Fruit fly (Drosophila melanogaster) whole organism, embryonic: Measurements from ENCODE around the gene Dpm3.

Source experiments
- Abd-B ChIP-seq: fragments of 200-800 bp; sonication (Bioruptor generic); optimal IDR thresholded peaks from 2 replicates; lab custom pipeline; 2018; ENCODE audit warnings: missing biosample characterization, mild to moderate bottlenecking, missing genetic modification characterization, moderate library complexity
- Atf3 ChIP-seq: fragments of 200-800 bp; sonication (Bioruptor generic); optimal IDR thresholded peaks from 3 replicates; lab custom pipeline; 2016; ENCODE audit warnings: missing biosample characterization, missing genetic modification characterization
- CG10431 ChIP-seq: fragments of 200-800 bp; sonication (Bioruptor generic); optimal IDR thresholded peaks from 3 replicates; lab custom pipeline; 2018; ENCODE audit warnings: missing biosample characterization, mild to moderate bottlenecking, missing genetic modification characterization
- CG10959 ChIP-seq: fragments of 200-800 bp; sonication (Bioruptor generic); IDR thresholded peaks from 2 replicates; pipeline ENCODE4 v1.3.6; 2022; ENCODE audit warnings: missing biosample characterization, missing genetic modification characterization
- CG11560 ChIP-seq: fragments of 200-800 bp; sonication (Bioruptor generic); IDR thresholded peaks from 3 replicates; pipeline ENCODE4 v1.3.6; 2022; ENCODE audit warnings: missing biosample characterization, missing genetic modification characterization
- CG11723 ChIP-seq: fragments of 200-800 bp; sonication (Bioruptor generic); optimal IDR thresholded peaks from 2 replicates; lab custom pipeline; 2017; ENCODE audit warnings: missing biosample characterization, mild to moderate bottlenecking, missing genetic modification characterization
- CG15011 ChIP-seq: fragments of 200-800 bp; sonication (Bioruptor generic); optimal IDR thresholded peaks from 3 replicates; lab custom pipeline; 2018; ENCODE audit warnings: missing biosample characterization, mild to moderate bottlenecking, missing genetic modification characterization
- CG15601 ChIP-seq: fragments of 200-800 bp; sonication (Bioruptor generic); optimal IDR thresholded peaks from 3 replicates; lab custom pipeline; 2019; ENCODE audit warnings: missing biosample characterization, mild to moderate bottlenecking, missing genetic modification characterization, moderate library complexity
- CG18011 ChIP-seq: fragments of 200-800 bp; sonication (Bioruptor generic); optimal IDR thresholded peaks from 2 replicates; lab custom pipeline; 2017; ENCODE audit warnings: missing biosample characterization, missing genetic modification characterization, mild to moderate bottlenecking, moderate library complexity, missing genotype
- CG2199 ChIP-seq: fragments of 200-800 bp; sonication (Bioruptor generic); IDR thresholded peaks from 3 replicates; pipeline ENCODE4 v1.3.6; 2022; ENCODE audit warnings: missing biosample characterization, missing genetic modification characterization
- CG2202 ChIP-seq: fragments of 200-800 bp; sonication (Bioruptor generic); optimal IDR thresholded peaks from 2 replicates; lab custom pipeline; 2018; ENCODE audit warnings: missing biosample characterization, mild to moderate bottlenecking, missing genetic modification characterization
- CG31441 ChIP-seq: fragments of 200-800 bp; sonication (Bioruptor generic); IDR thresholded peaks from 2 replicates; pipeline ENCODE4 v1.3.6; 2022; ENCODE audit warnings: missing biosample characterization, missing genetic modification characterization
- CG3407 ChIP-seq: fragments of 200-800 bp; sonication (Bioruptor generic); optimal IDR thresholded peaks from 2 replicates; lab custom pipeline; 2018; ENCODE audit warnings: missing biosample characterization, mild to moderate bottlenecking, missing genetic modification characterization
- CG34376 ChIP-seq: fragments of 200-800 bp; sonication (Bioruptor generic); optimal IDR thresholded peaks from 2 replicates; lab custom pipeline; 2018; ENCODE audit warnings: missing biosample characterization, mild to moderate bottlenecking, missing genetic modification characterization
- CG3847 ChIP-seq: fragments of 200-800 bp; sonication (Bioruptor generic); IDR thresholded peaks from 2 replicates; pipeline ENCODE4 v1.3.6; 2022; ENCODE audit warnings: missing biosample characterization, missing genetic modification characterization
- CG6654 ChIP-seq: fragments of 200-800 bp; sonication (Bioruptor generic); optimal IDR thresholded peaks from 2 replicates; lab custom pipeline; 2017; ENCODE audit warnings: missing biosample characterization, mild to moderate bottlenecking, missing genetic modification characterization
- CG7271 ChIP-seq: fragments of 200-800 bp; sonication (Bioruptor generic); optimal IDR thresholded peaks from 2 replicates; lab custom pipeline; 2018; ENCODE audit warnings: missing biosample characterization, mild to moderate bottlenecking, missing genetic modification characterization, moderate library complexity
- CG7372 ChIP-seq: fragments of 200-800 bp; sonication (Bioruptor generic); IDR thresholded peaks from 2 replicates; pipeline ENCODE4 v1.3.6; 2022; ENCODE audit warnings: missing biosample characterization, missing genetic modification characterization
- CG7556 ChIP-seq: fragments of 200-800 bp; sonication (Bioruptor generic); optimal IDR thresholded peaks from 2 replicates; lab custom pipeline; 2017; ENCODE audit warnings: missing biosample characterization, mild to moderate bottlenecking, missing genetic modification characterization
- CG8924 ChIP-seq: fragments of 200-800 bp; optimal IDR thresholded peaks from 3 replicates; lab custom pipeline; 2019; ENCODE audit warnings: missing biosample characterization, mild to moderate bottlenecking, missing genetic modification characterization, moderate library complexity
- CG8944 ChIP-seq: fragments of 200-800 bp; sonication (Bioruptor generic); optimal IDR thresholded peaks from 3 replicates; lab custom pipeline; 2016; ENCODE audit warnings: missing biosample characterization, missing genetic modification characterization
- CHES-1-like ChIP-seq: fragments of 200-800 bp; sonication (Bioruptor generic); optimal IDR thresholded peaks from 2 replicates; lab custom pipeline; 2016; ENCODE audit warnings: missing biosample characterization, missing genetic modification characterization
- CrebB ChIP-seq: fragments of 200-800 bp; sonication (Bioruptor generic); optimal IDR thresholded peaks from 3 replicates; lab custom pipeline; 2018; ENCODE audit warnings: missing biosample characterization, mild to moderate bottlenecking, missing genetic modification characterization
- E2f1 ChIP-seq: fragments of 200-800 bp; sonication (Bioruptor generic); IDR thresholded peaks from 2 replicates; pipeline ENCODE4 v1.3.6; 2022; ENCODE audit warnings: missing biosample characterization, missing genetic modification characterization
- Ets97D ChIP-seq: fragments of 200-800 bp; sonication (Bioruptor generic); optimal IDR thresholded peaks from 3 replicates; lab custom pipeline; 2016; ENCODE audit warnings: missing biosample characterization, missing genetic modification characterization
- Fer3 ChIP-seq: fragments of 200-800 bp; sonication (Bioruptor generic); optimal IDR thresholded peaks from 2 replicates; lab custom pipeline; 2018; ENCODE audit warnings: missing biosample characterization, mild to moderate bottlenecking, missing genetic modification characterization, moderate library complexity
- Hr39 ChIP-seq: fragments of >200 bp; optimal IDR thresholded peaks from 2 replicates; lab custom pipeline; 2017
- NC2α ChIP-seq: fragments of 200-800 bp; sonication (Bioruptor generic); optimal IDR thresholded peaks from 2 replicates; lab custom pipeline; 2016; ENCODE audit warnings: missing biosample characterization, missing genetic modification characterization
- NC2β ChIP-seq: fragments of 200-800 bp; sonication (Bioruptor generic); optimal IDR thresholded peaks from 2 replicates; lab custom pipeline; 2016; ENCODE audit warnings: missing biosample characterization, missing genetic modification characterization
- Neu2 ChIP-seq: fragments of 200-800 bp; sonication (Bioruptor generic); optimal IDR thresholded peaks from 3 replicates; lab custom pipeline; 2016; ENCODE audit warnings: missing biosample characterization, missing genetic modification characterization, borderline replicate concordance
- Nf-YB ChIP-seq: fragments of 200-800 bp; sonication (Bioruptor generic); optimal IDR thresholded peaks from 3 replicates; lab custom pipeline; 2019; ENCODE audit warnings: missing biosample characterization, mild to moderate bottlenecking, missing genetic modification characterization, moderate library complexity
- Oli ChIP-seq: fragments of 200-800 bp; sonication (Bioruptor generic); optimal IDR thresholded peaks from 2 replicates; lab custom pipeline; 2018; ENCODE audit warnings: missing biosample characterization, mild to moderate bottlenecking, missing genetic modification characterization, moderate library complexity
- Ravus ChIP-seq: fragments of 200-800 bp; sonication (Bioruptor generic); IDR thresholded peaks from 2 replicates; pipeline ENCODE4 v1.3.6; 2022; ENCODE audit warnings: missing biosample characterization, missing genetic modification characterization
- Sox100B ChIP-seq: fragments of 200-800 bp; sonication (Bioruptor generic); optimal IDR thresholded peaks from 3 replicates; lab custom pipeline; 2018; ENCODE audit warnings: missing biosample characterization, mild to moderate bottlenecking, missing genetic modification characterization
- Ssrp ChIP-seq: fragments of 200-800 bp; sonication (Bioruptor generic); optimal IDR thresholded peaks from 2 replicates; lab custom pipeline; 2018; ENCODE audit warnings: missing biosample characterization, mild to moderate bottlenecking, missing genetic modification characterization, moderate library complexity
- Usf ChIP-seq: fragments of 200-800 bp; sonication (Bioruptor generic); optimal IDR thresholded peaks from 2 replicates; lab custom pipeline; 2017; ENCODE audit warnings: missing genotype, missing biosample characterization, missing genetic modification characterization
- abd-A ChIP-seq: fragments of 200-800 bp; sonication (Bioruptor generic); optimal IDR thresholded peaks from 3 replicates; lab custom pipeline; 2019; ENCODE audit warnings: missing biosample characterization, mild to moderate bottlenecking, missing genetic modification characterization, moderate library complexity
- aop ChIP-seq: fragments of 200-800 bp; sonication (Bioruptor generic); IDR thresholded peaks from 2 replicates; pipeline ENCODE4 v1.3.6; 2022; ENCODE audit warnings: missing biosample characterization, missing genetic modification characterization
- da ChIP-seq: fragments of 200-800 bp; sonication (Bioruptor generic); optimal IDR thresholded peaks from 2 replicates; lab custom pipeline; 2016; ENCODE audit warnings: missing biosample characterization, missing genetic modification characterization
- dm ChIP-seq: fragments of 200-800 bp; sonication (Bioruptor generic); optimal IDR thresholded peaks from 3 replicates; lab custom pipeline; 2016; ENCODE audit warnings: missing biosample characterization, missing genetic modification characterization
- hb ChIP-seq: fragments of 200-800 bp; sonication (Bioruptor generic); IDR thresholded peaks from 3 replicates; pipeline ENCODE4 v1.3.6; 2022; ENCODE audit warnings: missing biosample characterization, missing genetic modification characterization; ENCODE audit not compliant: partially characterized antibody
- insv ChIP-seq, 2 experiments: fragments of 200-800 bp; sonication (Bioruptor generic); optimal IDR thresholded peaks; 3 replicates each; lab custom pipeline; 2016 to 2018; ENCODE audit warnings: missing biosample characterization in 2 of 2, missing genetic modification characterization in 2 of 2
- nom ChIP-seq: fragments of 200-800 bp; sonication (Bioruptor generic); optimal IDR thresholded peaks from 2 replicates; lab custom pipeline; 2017; ENCODE audit warnings: missing biosample characterization, missing genetic modification characterization, mild to moderate bottlenecking, moderate library complexity, missing genetic modification reagents
- ranshi ChIP-seq: fragments of 200-800 bp; sonication (Bioruptor generic); IDR thresholded peaks from 2 replicates; pipeline ENCODE4 v1.3.6; 2022; ENCODE audit warnings: missing biosample characterization, missing genetic modification characterization
- repo ChIP-seq: fragments of 200-800 bp; sonication (Bioruptor generic); optimal IDR thresholded peaks from 2 replicates; lab custom pipeline; 2016; ENCODE audit warnings: missing biosample characterization, missing genetic modification characterization
- ro ChIP-seq: fragments of 200-800 bp; sonication (Bioruptor generic); IDR thresholded peaks from 2 replicates; pipeline ENCODE4 v1.3.6; 2022; ENCODE audit warnings: missing biosample characterization, missing genetic modification characterization
- shn ChIP-seq: fragments of 200-800 bp; sonication (Bioruptor generic); optimal IDR thresholded peaks from 3 replicates; lab custom pipeline; 2016; ENCODE audit warnings: missing biosample characterization, missing genetic modification characterization
- stwl ChIP-seq: fragments of 200-800 bp; sonication (Bioruptor generic); optimal IDR thresholded peaks from 3 replicates; lab custom pipeline; 2018; ENCODE audit warnings: missing biosample characterization, mild to moderate bottlenecking, missing genetic modification characterization, moderate library complexity
- unc-4 ChIP-seq: fragments of 200-800 bp; sonication (Bioruptor generic); IDR thresholded peaks from 2 replicates; pipeline ENCODE4 v1.3.6; 2022; ENCODE audit warnings: missing biosample characterization, missing genetic modification characterization; ENCODE audit not compliant: partially characterized antibody
- vvl ChIP-seq: fragments of 200-800 bp; sonication (Bioruptor generic); IDR thresholded peaks from 2 replicates; pipeline ENCODE4 v1.3.6; 2022; ENCODE audit warnings: missing biosample characterization, missing genetic modification characterization
- z ChIP-seq: fragments of 200-800 bp; sonication (Bioruptor generic); IDR thresholded peaks from 3 replicates; pipeline ENCODE4 v1.3.6; 2022; ENCODE audit warnings: missing biosample characterization, missing genetic modification characterization

Gene Dpm3

dm6 chr3R:13433623-13434022 lies 30.8 kb upstream of the Dpm3 start (continued):
- TF ChIP-seq CG15601 (tag; lab: Kevin White, UChicago) (peak; percentile 85), Atf3 (GFP tag; lab: Kevin White, UChicago) (no peak), CG2202 (tag; lab: Kevin White, UChicago) (peak; percentile 71), unc-4 (GFP tag; lab: Robert Waterston, UW) (no peak), aop (GFP tag; lab: Robert Waterston, UW) (no peak), CG7271 (tag; lab: Kevin White, UChicago) (peak; percentile 70), nom (GFP tag; lab: Kevin White, UChicago) (peak; percentile 54), CG15011 (GFP tag; lab: Kevin White, UChicago) (peak; percentile 51), Ravus (GFP tag; lab: Robert Waterston, UW) (no peak; the same call in 1 of the 2 replicates), CG34376 (GFP tag; lab: Kevin White, UChicago) (peak; percentile 12), shn (peak; percentile 13), da (GFP tag; lab: Kevin White, UChicago) (no peak), CG3407 (GFP tag; lab: Kevin White, UChicago) (peak; percentile 69), CG18011 (peak; percentile 75), CG7372 (GFP tag; lab: Robert Waterston, UW) (0 out of 2 replicates have a peak, but pooled peaks have one; percentile 20), E2f1 (GFP tag; lab: Robert Waterston, UW) (peak; percentile 63), CG8924 (tag; lab: Kevin White, UChicago) (peak; percentile 89), insv (GFP tag; optimal IDR thresholded peaks at IDR 0.05; lab: Kevin White, UChicago) (peak in 1 of 2 experiments; percentile 24), CrebB (peak; percentile 80), Nf-YB (GFP tag; lab: Kevin White, UChicago) (peak; percentile 81), hb (GFP tag; lab: Robert Waterston, UW) (no peak), CG2199 (GFP tag; lab: Robert Waterston, UW) (0 out of 3 replicates have a peak, but pooled peaks have one; percentile 43), ro (GFP tag; lab: Robert Waterston, UW) (no peak), repo (GFP tag; lab: Kevin White, UChicago) (no peak), CG8944 (GFP tag; lab: Kevin White, UChicago) (peak; percentile 24), NC2α (GFP tag; lab: Kevin White, UChicago) (no peak), CG10431 (GFP tag; lab: Kevin White, UChicago) (peak; percentile 67), vvl (GFP tag; lab: Robert Waterston, UW) (peak; percentile 88), ranshi (GFP tag; lab: Robert Waterston, UW) (0 out of 2 replicates have a peak, but pooled peaks have one; percentile 27), Fer3 (tag; lab: Kevin White, UChicago) (peak; percentile 63), CG11560 (no peak), stwl (tag; lab: Kevin White, UChicago) (no peak), Neu2 (GFP tag; lab: Kevin White, UChicago) (no peak), Hr39 (lab: Kevin White, UChicago) (no peak), abd-A (tag; lab: Kevin White, UChicago) (no peak), CG3847 (GFP tag; lab: Robert Waterston, UW) (peak; percentile 46; the same call in 1 of the 2 replicates), z (GFP tag; lab: Robert Waterston, UW) (no peak), Usf (GFP tag; lab: Kevin White, UChicago) (peak; percentile 45), Abd-B (GFP tag; lab: Kevin White, UChicago) (peak; percentile 65), dm (GFP tag; lab: Kevin White, UChicago) (peak; percentile 19), Oli (tag; lab: Kevin White, UChicago) (peak; percentile 91), Ets97D (peak; percentile 3), Ssrp (peak; percentile 86), CG31441 (GFP tag; lab: Robert Waterston, UW) (peak; percentile 74), CG6654 (peak; percentile 2), Sox100B (GFP tag; lab: Kevin White, UChicago) (peak; percentile 68), CHES-1-like (peak; percentile 56), CG11723 (peak; percentile 78), NC2β (GFP tag; lab: Kevin White, UChicago) (peak; percentile 3), CG7556 (GFP tag; lab: Kevin White, UChicago) (peak; percentile 84), CG10959 (no peak)
